Fruit fly (Drosophila melanogaster) whole organism, larva: ENCODE measurements around the gene ninaG.

Experiments used
- noc ChIP-seq: fragments of 200-800 bp; sonication (Bioruptor generic); optimal IDR thresholded peaks from 3 replicates; lab custom pipeline; 2019; ENCODE audit warnings: missing biosample characterization, mild to moderate bottlenecking, missing genetic modification characterization, moderate library complexity

ninaG gene

dm6 chr3R:11372053-11373016 lies 49.2 kb downstream of the ninaG start:
- TF ChIP-seq noc = no peak

- TF ChIP-seq noc = no peak
Observed at dm6 chr3R:11370805-11371204, 50.7 kb downstream of the ninaG start.

- TF ChIP-seq noc = no peak
Observed at dm6 chr3R:11370333-11370732, 51.2 kb downstream of the ninaG start.
